Fruit fly (Drosophila melanogaster): Measurements from ENCODE around the gene CG31715.

CG31715 gene

DNA sequence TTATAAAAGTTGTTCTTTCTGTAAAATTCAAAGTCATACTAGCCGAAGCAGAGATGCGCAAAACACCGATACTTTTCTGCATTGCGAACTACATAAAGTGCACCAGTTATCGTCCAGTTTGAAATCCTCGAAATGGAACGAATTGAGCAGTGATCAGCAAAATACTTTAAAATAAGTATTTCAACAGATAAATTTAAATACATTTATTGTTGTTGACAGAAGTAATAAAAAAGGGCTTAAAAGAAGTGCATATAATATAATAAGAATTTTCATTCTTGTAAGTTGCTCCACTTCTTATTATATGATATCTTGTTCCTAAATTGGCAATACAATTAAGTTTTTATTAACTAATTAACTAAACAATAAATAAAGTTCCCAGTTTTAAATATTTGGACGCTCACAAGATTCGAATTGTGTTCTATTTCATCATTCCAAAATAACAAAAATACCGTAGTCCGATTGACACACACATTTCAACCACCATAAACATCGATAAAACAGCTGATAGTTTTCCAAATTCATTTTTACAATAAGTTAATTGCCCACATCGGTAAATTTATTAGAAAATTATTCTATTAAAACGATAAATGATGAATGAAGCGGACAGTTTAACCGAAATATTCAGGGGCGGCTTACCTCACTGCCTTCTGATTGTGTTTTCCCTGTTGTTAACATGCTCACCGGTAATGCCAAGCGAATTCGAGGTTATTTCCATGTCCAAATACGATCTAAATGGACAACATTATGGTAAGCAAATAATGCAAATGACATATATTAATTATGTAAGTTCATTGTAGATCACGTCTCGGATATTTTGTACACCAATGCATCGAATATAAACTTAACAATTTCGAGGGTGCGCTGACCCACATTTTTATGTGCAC is 26.8 kb upstream of the CG31715 start, which contains the start of the genes Usp14 and CG4972 (continued):
- TF ChIP-seq tap (tag; optimal IDR thresholded peaks at IDR 0.05): no peak
- TF ChIP-seq CG1602 (GFP tag; optimal IDR thresholded peaks at IDR 0.05): no peak
- no peak for TF ChIP-seq CG1832 (GFP tag; optimal IDR thresholded peaks at IDR 0.05)
- TF ChIP-seq Awh (GFP tag; IDR thresholded peaks at IDR 0.05): no peak
- TF ChIP-seq Hr51 (GFP tag; optimal IDR thresholded peaks at IDR 0.05): no peak
- no peak for TF ChIP-seq chm (GFP tag; IDR thresholded peaks at IDR 0.05)
- peak; percentile 53; the same call in 1 of the 2 replicates for TF ChIP-seq amos (GFP tag; IDR thresholded peaks at IDR 0.05; ENCODE audit: partially characterized antibody)
- no peak for TF ChIP-seq fd102C (GFP tag; optimal IDR thresholded peaks at IDR 0.05)
- TF ChIP-seq mirr (GFP tag; optimal IDR thresholded peaks at IDR 0.05): no peak
- TF ChIP-seq CG7786 (GFP tag; optimal IDR thresholded peaks at IDR 0.05): no peak
- TF ChIP-seq CG4730 (GFP tag; IDR thresholded peaks at IDR 0.05): no peak
- no peak for TF ChIP-seq CG32767 (GFP tag; IDR thresholded peaks at IDR 0.05)
- TF ChIP-seq lov (optimal IDR thresholded peaks at IDR 0.05): no peak
- no peak for TF ChIP-seq lov (GFP tag; IDR thresholded peaks at IDR 0.05)
- TF ChIP-seq exex (tag; optimal IDR thresholded peaks at IDR 0.05): no peak
- TF ChIP-seq gro (GFP tag; optimal IDR thresholded peaks at IDR 0.05): no peak
- TF ChIP-seq CG11398 (GFP tag; optimal IDR thresholded peaks at IDR 0.05): no peak
- TF ChIP-seq sob (GFP tag; IDR thresholded peaks at IDR 0.05): no peak
- no peak for TF ChIP-seq Hr39 (optimal IDR thresholded peaks at IDR 0.05)
- TF ChIP-seq CG13775 (GFP tag; optimal IDR thresholded peaks at IDR 0.05): peak; percentile 8
- TF ChIP-seq MTF-1 (GFP tag; optimal IDR thresholded peaks at IDR 0.05; ENCODE audit: borderline replicate concordance): no peak
- no peak for TF ChIP-seq peb (GFP tag; IDR thresholded peaks at IDR 0.05)
- no peak for TF ChIP-seq mld (GFP tag; IDR thresholded peaks at IDR 0.05; ENCODE audit: partially characterized antibody)
- TF ChIP-seq CG11456 (GFP tag; IDR thresholded peaks at IDR 0.05): no peak
- no peak for TF ChIP-seq btn (GFP tag; optimal IDR thresholded peaks at IDR 0.05)
- TF ChIP-seq CG9797 (GFP tag; optimal IDR thresholded peaks at IDR 0.05): no peak
- TF ChIP-seq psq (GFP tag; optimal IDR thresholded peaks at IDR 0.05): no peak
- TF ChIP-seq CG3407 (GFP tag; optimal IDR thresholded peaks at IDR 0.05): no peak
- no peak for TF ChIP-seq CG4328 (GFP tag; optimal IDR thresholded peaks at IDR 0.05)
- TF ChIP-seq CG15011 (GFP tag; optimal IDR thresholded peaks at IDR 0.05): no peak
- peak; percentile 16 for TF ChIP-seq CG10267 (tag; optimal IDR thresholded peaks at IDR 0.05)
- peak; percentile 77 for TF ChIP-seq CG3995 (GFP tag; optimal IDR thresholded peaks at IDR 0.05)
- no peak for TF ChIP-seq chinmo (GFP tag; IDR thresholded peaks at IDR 0.05; ENCODE audit: partially characterized antibody)
- TF ChIP-seq Fer1 (GFP tag; optimal IDR thresholded peaks at IDR 0.05): no peak
- no peak for TF ChIP-seq Xrp1 (GFP tag; IDR thresholded peaks at IDR 0.05)
- no peak for TF ChIP-seq CG43689 (GFP tag; IDR thresholded peaks at IDR 0.05)
- no peak for TF ChIP-seq CG4820 (GFP tag; optimal IDR thresholded peaks at IDR 0.05)
- TF ChIP-seq insv (GFP tag; optimal IDR thresholded peaks at IDR 0.05): no peak
- TF ChIP-seq CG6654 (GFP tag; optimal IDR thresholded peaks at IDR 0.05): no peak
- no peak for TF ChIP-seq Doc2 (GFP tag; IDR thresholded peaks at IDR 0.05)
- no peak for TF ChIP-seq chif (GFP tag; optimal IDR thresholded peaks at IDR 0.05)
- peak; percentile 24 for TF ChIP-seq Max (GFP tag; optimal IDR thresholded peaks at IDR 0.05)
- TF ChIP-seq CG6854 (GFP tag; optimal IDR thresholded peaks at IDR 0.05): no peak
- no peak for TF ChIP-seq dimm (GFP tag; IDR thresholded peaks at IDR 0.05)
- no peak for TF ChIP-seq Oaz (GFP tag; IDR thresholded peaks at IDR 0.05)
- peak; percentile 75 for TF ChIP-seq MESR4 (GFP tag; optimal IDR thresholded peaks at IDR 0.05)
- TF ChIP-seq CG11723 (GFP tag; optimal IDR thresholded peaks at IDR 0.05): peak; percentile 80
- TF ChIP-seq vnd (GFP tag; IDR thresholded peaks at IDR 0.05; ENCODE audit: partially characterized antibody): no peak
- no peak for TF ChIP-seq dati (GFP tag; IDR thresholded peaks at IDR 0.05)
- no peak for TF ChIP-seq usp (GFP tag; optimal IDR thresholded peaks at IDR 0.05)
